Worm (Caenorhabditis elegans): ENCODE measurements around the gene drd-10.

Gene drd-10

DNA sequence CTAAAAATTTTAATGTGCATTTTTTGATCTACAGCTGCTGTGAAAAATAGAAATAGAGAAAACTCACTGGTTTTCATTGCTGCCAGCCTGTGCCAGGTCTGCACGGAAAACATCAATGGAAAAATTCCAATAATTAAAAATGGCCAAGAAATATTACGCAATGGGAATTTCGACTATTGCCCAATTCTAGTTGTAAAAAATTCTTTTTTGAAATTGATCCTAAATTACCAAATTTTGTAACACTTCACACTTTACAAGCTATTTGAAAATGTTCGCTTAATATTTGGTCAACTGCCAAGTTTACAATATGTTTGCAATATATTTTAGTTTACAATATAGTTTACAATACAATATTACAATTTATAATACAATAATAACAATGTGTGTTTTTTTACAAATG lies 6.7 kb upstream of the drd-10 start:
- no peak for TF ChIP-seq Y95B8A.8 (GFP tag; IDR thresholded peaks at IDR 0.05)
- TF ChIP-seq dpl-1 (GFP tag; optimal IDR thresholded peaks at IDR 0.05), result no peak
- no peak for TF ChIP-seq rpc-1 (optimal IDR thresholded peaks at IDR 0.05)
- TF ChIP-seq rpc-1 (tag; optimal IDR thresholded peaks at IDR 0.05), result no peak
- TF ChIP-seq ztf-6 (GFP tag; IDR thresholded peaks at IDR 0.05), result no peak
- no peak for TF ChIP-seq aptf-2 (GFP tag; conservative IDR thresholded peaks at IDR 0.05)
- TF ChIP-seq him-1 (tag; optimal IDR thresholded peaks at IDR 0.05), result no peak
- no peak for TF ChIP-seq nhr-90 (tag; optimal IDR thresholded peaks at IDR 0.05)
- TF ChIP-seq sea-2 (GFP tag; IDR thresholded peaks at IDR 0.05), result no peak
- TF ChIP-seq Y56A3A.18 (GFP tag; IDR thresholded peaks at IDR 0.05), result no peak
- TF ChIP-seq egrh-3 (GFP tag; IDR thresholded peaks at IDR 0.05), result no peak
- TF ChIP-seq lsl-1 (GFP tag; optimal IDR thresholded peaks at IDR 0.05), result no peak
- TF ChIP-seq madf-10 (tag; optimal IDR thresholded peaks at IDR 0.05), result no peak
- no peak for TF ChIP-seq let-526 (GFP tag; IDR thresholded peaks at IDR 0.05)
- no peak for TF ChIP-seq nfya-1 (tag; optimal IDR thresholded peaks at IDR 0.05; ENCODE audit: borderline replicate concordance, insufficient read depth)

DNA sequence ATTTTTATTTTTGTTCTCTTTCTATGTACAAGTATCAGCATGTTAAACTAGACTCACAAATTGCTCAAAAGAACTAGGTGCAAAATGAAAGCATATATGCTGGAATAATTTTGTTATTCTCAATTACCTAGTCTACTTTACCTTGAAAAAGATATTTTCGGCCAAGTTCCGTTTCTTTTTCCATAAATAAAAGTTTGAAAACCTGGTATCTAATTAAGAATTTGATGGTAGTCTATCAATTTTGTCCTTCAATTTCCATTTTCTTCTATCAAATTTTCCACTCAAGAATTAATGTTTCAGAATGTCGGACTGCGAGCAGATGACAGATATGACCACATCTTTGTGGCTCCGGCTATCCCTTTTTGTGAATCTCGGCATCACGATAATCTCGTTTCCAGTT lies 3.6 kb upstream of the drd-10 start, which contains the start of gene srab-4:
srab-4 (plus strand) TSS at position 301 of the 400 bp plus-strand sequence.
- TF ChIP-seq unc-62 (GFP tag; optimal IDR thresholded peaks at IDR 0.05), result no peak
- TF ChIP-seq snpc-1.1 (tag; optimal IDR thresholded peaks at IDR 0.05; ENCODE audit: insufficient read depth), result no peak
- no peak for TF ChIP-seq ztf-6 (GFP tag; IDR thresholded peaks at IDR 0.05)
- TF ChIP-seq xnd-1 (tag; optimal IDR thresholded peaks at IDR 0.05), result no peak
- TF ChIP-seq dpff-1 (tag; optimal IDR thresholded peaks at IDR 0.05), result no peak
- TF ChIP-seq C17E4.6 (GFP tag; IDR thresholded peaks at IDR 0.05), result no peak
- TF ChIP-seq unc-130 (GFP tag; optimal IDR thresholded peaks at IDR 0.05), result no peak
- TF ChIP-seq mxl-1 (tag; optimal IDR thresholded peaks at IDR 0.05), result no peak
- no peak for TF ChIP-seq F33H1.4 (GFP tag; IDR thresholded peaks at IDR 0.05)
- TF ChIP-seq lir-1 (GFP tag; conservative IDR thresholded peaks at IDR 0.05), result no peak
- no peak for TF ChIP-seq snpc-1.3 (tag; optimal IDR thresholded peaks at IDR 0.05; ENCODE audit: insufficient read depth)
- no peak for TF ChIP-seq snpc-4 (GFP tag; optimal IDR thresholded peaks at IDR 0.05)
- no peak for TF ChIP-seq snpc-4 (tag; optimal IDR thresholded peaks at IDR 0.05)
- no peak for TF ChIP-seq nhr-80 (tag; optimal IDR thresholded peaks at IDR 0.05)
- TF ChIP-seq rcor-1 (GFP tag; IDR thresholded peaks at IDR 0.05), result no peak
- TF ChIP-seq F52B5.7 (tag; optimal IDR thresholded peaks at IDR 0.05), result no peak
- TF ChIP-seq F39B2.1 (GFP tag; IDR thresholded peaks at IDR 0.05), result no peak
- no peak for TF ChIP-seq dpl-1 (GFP tag; optimal IDR thresholded peaks at IDR 0.05)
- TF ChIP-seq ztf-18 (tag; optimal IDR thresholded peaks at IDR 0.05), result no peak

DNA sequence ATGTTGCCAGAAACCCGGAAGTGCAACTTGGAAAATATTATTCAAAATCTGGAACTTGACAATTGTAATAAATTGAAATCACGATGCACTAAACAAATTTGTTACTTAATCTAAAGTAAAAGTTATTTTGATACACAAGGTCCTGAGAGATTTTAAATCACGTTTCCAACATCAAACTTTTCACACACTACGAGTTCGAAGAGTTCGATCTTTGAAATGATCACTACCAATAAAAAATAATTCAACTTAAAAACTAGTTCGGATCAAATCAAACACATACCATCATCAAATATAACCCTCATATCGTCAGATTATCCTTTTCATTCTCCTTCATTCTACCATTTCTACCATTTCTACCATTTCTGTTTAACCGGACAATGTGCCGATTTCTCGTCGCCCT lies 1.4 kb upstream of the drd-10 start, which contains the start of gene spig-10:
spig-10 (plus strand) TSS at position 301 of the 400 bp plus-strand sequence.
- TF ChIP-seq aptf-2 (GFP tag; conservative IDR thresholded peaks at IDR 0.05) (no peak), nhr-90 (tag; optimal IDR thresholded peaks at IDR 0.05) (no peak), ceh-91 (GFP tag; IDR thresholded peaks at IDR 0.05) (no peak), ama-1 (optimal IDR thresholded peaks at IDR 0.05) (no peak), ama-1 (GFP tag; optimal IDR thresholded peaks at IDR 0.05) (no peak), Y53F4B.3 (GFP tag; IDR thresholded peaks at IDR 0.05) (no peak)

DNA sequence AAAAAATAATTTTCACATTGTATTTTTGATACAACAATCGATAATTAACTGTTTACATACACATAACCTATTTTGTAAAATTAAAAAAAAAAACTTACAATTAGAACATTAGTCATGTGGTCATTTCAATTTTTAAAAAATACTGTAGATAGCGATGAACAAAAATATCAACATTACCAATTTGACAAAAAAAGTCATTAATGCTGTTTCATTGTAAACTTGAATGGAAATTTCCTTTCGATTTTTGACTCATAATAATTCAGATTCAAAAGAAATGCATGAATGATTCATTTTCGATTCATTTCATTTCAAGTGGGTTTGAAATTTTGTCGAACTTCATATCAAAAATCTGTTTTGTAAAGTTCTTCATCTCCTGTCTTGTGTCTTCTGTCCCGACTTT lies 2.1 kb downstream of the drd-10 start, which contains the start of gene C33G8.2:
C33G8.2 (plus strand) TSS at position 301 of the 400 bp plus-strand sequence.
- no peak for TF ChIP-seq madf-10 (tag; optimal IDR thresholded peaks at IDR 0.05)
- TF ChIP-seq F39B2.1 (GFP tag; IDR thresholded peaks at IDR 0.05), result no peak
- TF ChIP-seq D2030.7 (GFP tag; IDR thresholded peaks at IDR 0.05), result no peak
- TF ChIP-seq hlh-26 (GFP tag; conservative IDR thresholded peaks at IDR 0.05), result no peak
- no peak for TF ChIP-seq K11D2.4 (GFP tag; IDR thresholded peaks at IDR 0.05)
- TF ChIP-seq cebp-2 (GFP tag; IDR thresholded peaks at IDR 0.05), result no peak
- no peak for TF ChIP-seq rpc-1 (optimal IDR thresholded peaks at IDR 0.05)
- TF ChIP-seq rpc-1 (tag; optimal IDR thresholded peaks at IDR 0.05), result no peak
- no peak for TF ChIP-seq C06A6.2 (GFP tag; conservative IDR thresholded peaks at IDR 0.05)
- TF ChIP-seq Y56A3A.18 (GFP tag; IDR thresholded peaks at IDR 0.05), result no peak
- TF ChIP-seq ztf-28 (GFP tag; IDR thresholded peaks at IDR 0.05), result no peak
- no peak for TF ChIP-seq atf-7 (tag; optimal IDR thresholded peaks at IDR 0.05)

Measured in whole organism, young adult.